Worm (Caenorhabditis elegans) whole organism, L1 larva: ENCODE results near the gene R10D12.10.
A peak's percentile ranks its signal among the peaks of the same experiment; 100 is the strongest.

Experiments used
- C16A3.4 ChIP-seq: fragments of 150-350 bp; optimal IDR thresholded peaks from 2 replicates; lab custom pipeline; 2014; ENCODE audit warnings: missing biosample characterization, missing genetic modification characterization
- C34B4.2 ChIP-seq: sonication (generic microtip); optimal IDR thresholded peaks from 2 replicates; lab custom pipeline; 2017; ENCODE audit warnings: mild to moderate bottlenecking, missing genetic modification characterization, missing compliant biosample characterization
- F16B12.6 ChIP-seq: fragments of 150-350 bp; optimal IDR thresholded peaks from 2 replicates; lab custom pipeline; 2014; ENCODE audit warnings: missing biosample characterization, missing genetic modification characterization
- blmp-1 ChIP-seq: fragments of 150-350 bp; optimal IDR thresholded peaks from 2 replicates; lab custom pipeline; 2014; ENCODE audit warnings: missing biosample characterization, missing genetic modification characterization
- ceh-82 ChIP-seq, 3 experiments: fragments of 150-350 bp in 1 of 3; sonication (generic microtip) in 2 of 3; optimal IDR thresholded peaks; 2 replicates each; lab custom pipeline; 2014 to 2017; ENCODE audit warnings: missing biosample characterization in 3 of 3, missing genetic modification characterization in 3 of 3
- ceh-90 ChIP-seq: sonication (generic microtip); optimal IDR thresholded peaks from 2 replicates; lab custom pipeline; 2016; ENCODE audit warnings: missing genetic modification characterization, missing compliant biosample characterization
- dpl-1 ChIP-seq, 3 experiments: fragments of 150-350 bp in 2 of 3; sonication (generic microtip) in 1 of 3; optimal IDR thresholded peaks; 2 replicates each; lab custom pipeline; 2014 to 2017; ENCODE audit warnings: missing biosample characterization in 3 of 3, missing genetic modification characterization in 3 of 3, missing genetic modification reagents in 3 of 3
- dsc-1 ChIP-seq: sonication (generic microtip); optimal IDR thresholded peaks from 2 replicates; lab custom pipeline; 2016; ENCODE audit warnings: mild to moderate bottlenecking, missing genetic modification characterization, missing compliant biosample characterization
- efl-1 ChIP-seq, 4 experiments: fragments of 150-350 bp; optimal IDR thresholded peaks in 3 of 4; peaks in 1 of 4; 1 replicate in 1 of 4; 2 replicates in 3 of 4; lab custom pipeline; 2014; ENCODE audit warnings: missing biosample characterization in 2 of 4, missing genetic modification characterization in 2 of 4, missing genetic modification reagents in 2 of 4
- efl-3 ChIP-seq: fragments of 200-800 bp; sonication (Bioruptor generic); optimal IDR thresholded peaks from 2 replicates; lab custom pipeline; 2018; ENCODE audit warnings: mild to moderate bottlenecking, missing genetic modification characterization, missing compliant biosample characterization
- egl-13 ChIP-seq: sonication (generic microtip); optimal IDR thresholded peaks from 2 replicates; lab custom pipeline; 2016; ENCODE audit warnings: missing genotype, missing genetic modification reagents, missing genetic modification characterization, missing compliant biosample characterization
- elt-2 ChIP-seq: sonication (generic microtip); optimal IDR thresholded peaks from 2 replicates; lab custom pipeline; 2016; ENCODE audit warnings: missing genetic modification characterization, mild to moderate bottlenecking, inconsistent platforms, missing compliant biosample characterization, missing genetic modification reagents
- elt-3 ChIP-seq, 6 experiments: fragments of 150-350 bp in 1 of 6; sonication (generic microtip); optimal IDR thresholded peaks; 2 replicates each; lab custom pipeline; 2017 to 2018; ENCODE audit warnings: missing biosample characterization in 6 of 6, missing genetic modification characterization in 6 of 6, inconsistent platforms in 1 of 6
- fkh-10 ChIP-seq: sonication (generic microtip); optimal IDR thresholded peaks from 2 replicates; lab custom pipeline; 2017; ENCODE audit warnings: missing biosample characterization, missing genetic modification reagents, missing genetic modification characterization
- fkh-8 ChIP-seq: sonication (generic microtip); optimal IDR thresholded peaks from 2 replicates; lab custom pipeline; 2016; ENCODE audit warnings: mild to moderate bottlenecking, missing genetic modification characterization, missing compliant biosample characterization
- fos-1 ChIP-seq: fragments of 150-350 bp; optimal IDR thresholded peaks from 2 replicates; lab custom pipeline; 2014; ENCODE audit warnings: missing biosample characterization, missing genetic modification characterization
- grh-1 ChIP-seq: fragments of 200-800 bp; sonication (Bioruptor generic); IDR thresholded peaks from 2 replicates; pipeline ENCODE4 v1.3.6; 2022; ENCODE audit warnings: missing genetic modification reagents, missing genetic modification characterization, missing compliant biosample characterization
- hlh-17 ChIP-seq: fragments of 200-800 bp; sonication (Bioruptor generic); optimal IDR thresholded peaks from 2 replicates; lab custom pipeline; 2018; ENCODE audit warnings: missing genetic modification characterization, mild to moderate bottlenecking, missing compliant biosample characterization, moderate library complexity, borderline replicate concordance
- hlh-4 ChIP-seq: sonication (generic microtip); optimal IDR thresholded peaks from 2 replicates; lab custom pipeline; 2016; ENCODE audit warnings: mild to moderate bottlenecking, missing genetic modification characterization, missing compliant biosample characterization
- hpl-2 ChIP-seq: fragments of 150-350 bp; optimal IDR thresholded peaks from 2 replicates; lab custom pipeline; 2014; ENCODE audit warnings: missing biosample characterization, missing genetic modification reagents, missing genetic modification characterization
- irx-1 ChIP-seq: sonication (generic microtip); optimal IDR thresholded peaks from 2 replicates; lab custom pipeline; 2016; ENCODE audit warnings: missing genetic modification characterization, missing compliant biosample characterization
- isw-1 ChIP-seq: fragments of 200-800 bp; sonication (Bioruptor generic); IDR thresholded peaks from 2 replicates; pipeline ENCODE4 v1.3.6; 2022; ENCODE audit warnings: missing genetic modification characterization, missing compliant biosample characterization
- lin-13 ChIP-seq: fragments of 150-350 bp; optimal IDR thresholded peaks from 2 replicates; lab custom pipeline; 2014; ENCODE audit warnings: missing biosample characterization, missing genetic modification reagents, missing genetic modification characterization
- lin-14 ChIP-seq: fragments of 200-800 bp; sonication (Bioruptor generic); optimal IDR thresholded peaks from 2 replicates; lab custom pipeline; 2018; ENCODE audit warnings: mild to moderate bottlenecking, missing genetic modification characterization, moderate library complexity, missing compliant biosample characterization
- lin-35 ChIP-seq, 2 experiments: fragments of 150-350 bp; optimal IDR thresholded peaks; 2 replicates each; lab custom pipeline; 2014; ENCODE audit warnings: missing biosample characterization in 2 of 2, missing genetic modification characterization in 2 of 2, missing genetic modification reagents in 2 of 2
- lir-3 ChIP-seq: sonication (generic microtip); optimal IDR thresholded peaks from 2 replicates; lab custom pipeline; 2016; ENCODE audit warnings: mild to moderate bottlenecking, missing genetic modification characterization, moderate library complexity, missing compliant biosample characterization; ENCODE audit not compliant: poor library complexity
- lsy-2 ChIP-seq, 2 experiments: fragments of 150-350 bp; optimal IDR thresholded peaks; 2 replicates each; lab custom pipeline; 2014; ENCODE audit warnings: missing biosample characterization in 2 of 2, missing genetic modification characterization in 2 of 2
- nhr-19 ChIP-seq: fragments of 200-800 bp; sonication (Bioruptor generic); conservative IDR thresholded peaks from 2 replicates; pipeline ENCODE4 v1.3.6; 2022; ENCODE audit warnings: missing genetic modification characterization, missing compliant biosample characterization
- nhr-20 ChIP-seq: sonication (generic microtip); optimal IDR thresholded peaks from 2 replicates; lab custom pipeline; 2016; ENCODE audit warnings: mild to moderate bottlenecking, missing genetic modification characterization, missing compliant biosample characterization
- nhr-237 ChIP-seq: fragments of 150-350 bp; optimal IDR thresholded peaks from 2 replicates; lab custom pipeline; 2014; ENCODE audit warnings: missing biosample characterization, missing genetic modification characterization
- nhr-47 ChIP-seq: sonication (generic microtip); optimal IDR thresholded peaks from 2 replicates; lab custom pipeline; 2016; ENCODE audit warnings: mild to moderate bottlenecking, missing genetic modification characterization, moderate library complexity, missing compliant biosample characterization
- nhr-71 ChIP-seq: sonication (generic microtip); optimal IDR thresholded peaks from 2 replicates; lab custom pipeline; 2016; ENCODE audit warnings: mild to moderate bottlenecking, missing genetic modification characterization, moderate library complexity, missing compliant biosample characterization
- nhr-76 ChIP-seq: sonication (generic microtip); optimal IDR thresholded peaks from 2 replicates; lab custom pipeline; 2017; ENCODE audit warnings: missing biosample characterization, missing genetic modification characterization
- nhr-90 ChIP-seq: sonication (generic microtip); optimal IDR thresholded peaks from 2 replicates; lab custom pipeline; 2016; ENCODE audit warnings: mild to moderate bottlenecking, missing genetic modification characterization, missing compliant biosample characterization; ENCODE audit not compliant: poor library complexity
- pag-3 ChIP-seq: sonication (generic microtip); optimal IDR thresholded peaks from 2 replicates; lab custom pipeline; 2017; ENCODE audit warnings: missing genetic modification characterization, mild to moderate bottlenecking, missing compliant biosample characterization, antibody characterized with exemption, borderline replicate concordance; ENCODE audit not compliant: insufficient read depth
- pqm-1 ChIP-seq: sonication (generic microtip); optimal IDR thresholded peaks from 3 replicates; lab custom pipeline; 2017; ENCODE audit warnings: missing biosample characterization, missing genetic modification characterization
- rnt-1 ChIP-seq: sonication (generic microtip); optimal IDR thresholded peaks from 2 replicates; lab custom pipeline; 2016; ENCODE audit warnings: mild to moderate bottlenecking, missing genetic modification characterization, moderate library complexity, missing compliant biosample characterization
- skn-1 ChIP-seq: fragments of 150-350 bp; optimal IDR thresholded peaks from 2 replicates; lab custom pipeline; 2014; ENCODE audit warnings: missing biosample characterization, missing genetic modification characterization
- snu-23 ChIP-seq: sonication (generic microtip); optimal IDR thresholded peaks from 2 replicates; lab custom pipeline; 2016; ENCODE audit warnings: missing genetic modification characterization, missing compliant biosample characterization
- sox-4 ChIP-seq: sonication (generic microtip); optimal IDR thresholded peaks from 2 replicates; lab custom pipeline; 2016; ENCODE audit warnings: missing genetic modification characterization, missing compliant biosample characterization
- swsn-7 ChIP-seq: sonication (generic microtip); optimal IDR thresholded peaks from 2 replicates; lab custom pipeline; 2016; ENCODE audit warnings: missing genetic modification characterization, missing compliant biosample characterization
- tbx-2 ChIP-seq: sonication (generic microtip); optimal IDR thresholded peaks from 2 replicates; lab custom pipeline; 2016; ENCODE audit warnings: missing genetic modification characterization, missing compliant biosample characterization
- tlp-1 ChIP-seq: fragments of 150-350 bp; optimal IDR thresholded peaks from 2 replicates; lab custom pipeline; 2014; ENCODE audit warnings: missing biosample characterization, missing genetic modification characterization
- unc-130 ChIP-seq: fragments of 150-350 bp; optimal IDR thresholded peaks from 2 replicates; lab custom pipeline; 2017; ENCODE audit warnings: missing biosample characterization, missing genetic modification characterization, inconsistent platforms
- unc-30 ChIP-seq: sonication (generic microtip); optimal IDR thresholded peaks from 2 replicates; lab custom pipeline; 2017; ENCODE audit warnings: missing biosample characterization, missing genetic modification characterization
- unc-86 ChIP-seq: sonication (generic microtip); optimal IDR thresholded peaks from 2 replicates; lab custom pipeline; 2016; ENCODE audit warnings: missing genetic modification characterization, missing compliant biosample characterization
- unc-98 ChIP-seq: fragments of 200-800 bp; sonication (Bioruptor generic); IDR thresholded peaks from 2 replicates; pipeline ENCODE4 v1.3.6; 2022; ENCODE audit warnings: missing genetic modification characterization, missing compliant biosample characterization
- vab-15 ChIP-seq: sonication (generic microtip); optimal IDR thresholded peaks from 2 replicates; lab custom pipeline; 2017; ENCODE audit warnings: missing genotype, mild to moderate bottlenecking, missing genetic modification characterization, missing compliant biosample characterization
- xbp-1 ChIP-seq: sonication (generic microtip); optimal IDR thresholded peaks from 2 replicates; lab custom pipeline; 2016; ENCODE audit warnings: missing genetic modification characterization, missing compliant biosample characterization
- zip-4 ChIP-seq: fragments of 200-800 bp; sonication (Bioruptor generic); optimal IDR thresholded peaks from 2 replicates; lab custom pipeline; 2018; ENCODE audit warnings: mild to moderate bottlenecking, missing genetic modification characterization, moderate library complexity, missing compliant biosample characterization
- ztf-11 ChIP-seq, 2 experiments: sonication (generic microtip); optimal IDR thresholded peaks; 2 replicates each; lab custom pipeline; 2016 to 2017; ENCODE audit warnings: missing genetic modification characterization in 2 of 2, missing biosample characterization in 1 of 2, missing compliant biosample characterization in 1 of 2

R10D12.10 gene

ce11 chrV:13961927-13962419 lies 3.8 kb upstream of the R10D12.10 start, which contains the start of the genes algn-13 and R10D12.13:
Gene algn-13, minus strand, starts transcription at chrV:13961977.
Gene R10D12.13, plus strand, starts transcription at chrV:13962417.
- TF ChIP-seq snu-23 (peak; percentile 67), nhr-237 (tag; lab: Kevin White, UChicago) (no peak), hlh-17 (GFP tag; lab: Kevin White, UChicago) (no peak), nhr-76 (tag; lab: Kevin White, UChicago) (peak; percentile 34), F16B12.6 (peak; percentile 9), unc-86 (tag; lab: Kevin White, UChicago) (peak; percentile 14), lsy-2 (tag; optimal IDR thresholded peaks at IDR 0.05; lab: Kevin White, UChicago) (peak; percentile 59 to 67), zip-4 (GFP tag; lab: Kevin White, UChicago) (peak; percentile 6), pag-3 (tag; lab: Kevin White, UChicago) (no peak), dpl-1 (GFP tag; optimal IDR thresholded peaks at IDR 0.05; lab: Kevin White, UChicago) (peak; percentile 64 to 71 (median 67)), swsn-7 (tag; lab: Kevin White, UChicago) (peak; percentile 64), tlp-1 (no peak), elt-3 (tag; optimal IDR thresholded peaks at IDR 0.05; lab: Kevin White, UChicago) (peak in 1 of 6 experiments; percentile 31), hpl-2 (no peak), pqm-1 (tag; lab: Kevin White, UChicago) (no peak), ztf-11 (tag; optimal IDR thresholded peaks at IDR 0.05; lab: Kevin White, UChicago) (peak; percentile 27 to 34), unc-30 (no peak), unc-130 (peak; percentile 75), hlh-4 (tag; lab: Kevin White, UChicago) (no peak), C34B4.2 (tag; lab: Kevin White, UChicago) (no peak), skn-1 (tag; lab: Kevin White, UChicago) (peak; percentile 59), unc-98 (GFP tag; lab: Robert Waterston, UW) (no peak), blmp-1 (peak; percentile 49), sox-4 (tag; lab: Kevin White, UChicago) (no peak), fkh-10 (GFP tag; lab: Kevin White, UChicago) (no peak), nhr-47 (tag; lab: Kevin White, UChicago) (peak; percentile 64), ceh-90 (no peak), ceh-82 (tag; optimal IDR thresholded peaks at IDR 0.05; lab: Kevin White, UChicago) (peak; percentile 51 to 54 (median 52)), rnt-1 (tag; lab: Kevin White, UChicago) (peak; percentile 82), lin-14 (GFP tag; lab: Kevin White, UChicago) (peak; percentile 42), dsc-1 (tag; lab: Kevin White, UChicago) (peak; percentile 65), nhr-19 (GFP tag; lab: Robert Waterston, UW) (peak; percentile 52), nhr-20 (tag; lab: Kevin White, UChicago) (peak; percentile 60), C16A3.4 (tag; lab: Kevin White, UChicago) (peak; percentile 51), grh-1 (GFP tag; lab: Robert Waterston, UW) (0 out of 2 replicates have a peak, but pooled peaks have one; percentile 26), lin-35 (GFP tag; optimal IDR thresholded peaks at IDR 0.05; lab: Kevin White, UChicago) (peak; percentile 60 to 63), tbx-2 (tag; lab: Kevin White, UChicago) (peak; percentile 36), nhr-90 (tag; lab: Kevin White, UChicago) (peak; percentile 65), xbp-1 (peak; percentile 40), egl-13 (tag; lab: Kevin White, UChicago) (no peak), fos-1 (no peak), nhr-71 (tag; lab: Kevin White, UChicago) (peak; percentile 63), elt-2 (peak; percentile 53), irx-1 (tag; lab: Kevin White, UChicago) (peak; percentile 8), vab-15 (tag; lab: Kevin White, UChicago) (no peak), lin-13 (GFP tag; lab: Kevin White, UChicago) (peak; percentile 59), lir-3 (tag; lab: Kevin White, UChicago) (peak; percentile 41), efl-3 (GFP tag; lab: Kevin White, UChicago) (no peak), isw-1 (peak; percentile 27; the same call in 1 of the 2 replicates), efl-1 (optimal IDR thresholded peaks at IDR 0.05; lab: Kevin White, UChicago) (peak; percentile 63 to 71), efl-1 (GFP tag; optimal IDR thresholded peaks at IDR 0.05 in 1 of 2; lab: Kevin White, UChicago) (peak; percentile 62 to 96), fkh-8 (tag; lab: Kevin White, UChicago) (peak; percentile 5)
